6 worm cellular contexts compared by ENCODE assay signal in genomic region chrIII:3764043-3764442, ce11.
TF ChIP-seq lines count a peak whose summit lies in the region.

No protein-coding gene starts in this region.

TF ChIP-seq in whole organism, L1 larva, 84 proteins besides CTCF, POLR2A, EP300 and RAD21:
- TF ChIP-seq lin-35 (GFP tag; optimal IDR thresholded peaks at IDR 0.05; lab: Kevin White, UChicago) (peak in 1 of 2 experiments; percentile 27), xbp-1 (tag; optimal IDR thresholded peaks at IDR 0.05; lab: Kevin White, UChicago) (no peak), nhr-71 (tag; optimal IDR thresholded peaks at IDR 0.05; lab: Kevin White, UChicago) (no peak), lin-15B (tag; optimal IDR thresholded peaks at IDR 0.05; lab: Kevin White, UChicago) (no peak), elt-2 (tag; optimal IDR thresholded peaks at IDR 0.05; lab: Kevin White, UChicago) (peak; percentile 24), efl-1 (optimal IDR thresholded peaks at IDR 0.05; lab: Kevin White, UChicago) (no peak), efl-1 (GFP tag; optimal IDR thresholded peaks at IDR 0.05 in 1 of 2; lab: Kevin White, UChicago) (peak in 1 of 2 experiments; percentile 67)

TF ChIP-seq in whole organism, L2 larva, 48 proteins besides CTCF, POLR2A, EP300 and RAD21:
- TF ChIP-seq fos-1 (tag; optimal IDR thresholded peaks at IDR 0.05; lab: Kevin White, UChicago) = peak; percentile 87
- no peak for TF ChIP-seq ceh-16 (tag; optimal IDR thresholded peaks at IDR 0.05; lab: Kevin White, UChicago)

TF ChIP-seq in whole organism, L3 larva, 47 proteins besides CTCF, POLR2A, EP300 and RAD21:
- TF ChIP-seq pqm-1 (tag; optimal IDR thresholded peaks at IDR 0.05; lab: Kevin White, UChicago) (peak; percentile 66), sea-2 (GFP tag; optimal IDR thresholded peaks at IDR 0.05; lab: Kevin White, UChicago) (no peak), R02D3.7 (tag; optimal IDR thresholded peaks at IDR 0.05; lab: Kevin White, UChicago) (no peak), elt-2 (tag; optimal IDR thresholded peaks at IDR 0.05; lab: Kevin White, UChicago) (peak; percentile 66)

TF ChIP-seq in whole organism, L4 larva, 104 proteins besides CTCF, POLR2A, EP300 and RAD21:
- TF ChIP-seq hlh-30 (tag; optimal IDR thresholded peaks at IDR 0.05; lab: Kevin White, UChicago; ENCODE audit: insufficient read depth) (peak; percentile 11), mxl-3 (GFP tag; optimal IDR thresholded peaks at IDR 0.05; lab: Kevin White, UChicago) (peak; percentile 15), pqm-1 (tag; optimal IDR thresholded peaks at IDR 0.05; lab: Kevin White, UChicago) (peak; percentile 77), hlh-11 (tag; optimal IDR thresholded peaks at IDR 0.05; lab: Kevin White, UChicago) (peak; percentile 72), dmd-6 (GFP tag; IDR thresholded peaks at IDR 0.05; lab: Robert Waterston, UW) (peak; percentile 63), F44E2.7 (GFP tag; IDR thresholded peaks at IDR 0.05; lab: Robert Waterston, UW) (no peak), daf-16 (GFP tag; optimal IDR thresholded peaks at IDR 0.05; lab: Kevin White, UChicago) (no peak), daf-16 (tag; optimal IDR thresholded peaks at IDR 0.05; lab: Kevin White, UChicago) (peak; percentile 9), lin-39 (tag; optimal IDR thresholded peaks at IDR 0.05; lab: Kevin White, UChicago) (no peak), nhr-28 (tag; optimal IDR thresholded peaks at IDR 0.05; lab: Kevin White, UChicago) (peak; percentile 77), nhr-77 (tag; optimal IDR thresholded peaks at IDR 0.05; lab: Kevin White, UChicago) (peak; percentile 43)

TF ChIP-seq in whole organism, late embryonic, 69 proteins besides CTCF, POLR2A, EP300 and RAD21:
- no peak for TF ChIP-seq ceh-31 (tag; optimal IDR thresholded peaks at IDR 0.05; lab: Kevin White, UChicago)
- peak; percentile 26 for TF ChIP-seq elt-2 (tag; optimal IDR thresholded peaks at IDR 0.05; lab: Kevin White, UChicago)

TF ChIP-seq in whole organism, young adult, 124 proteins besides CTCF, POLR2A, EP300 and RAD21:
- peak; percentile 2 for TF ChIP-seq atf-7 (tag; optimal IDR thresholded peaks at IDR 0.05; lab: Kevin White, UChicago)
- TF ChIP-seq nhr-80 (tag; optimal IDR thresholded peaks at IDR 0.05; lab: Kevin White, UChicago) = peak; percentile 91
- TF ChIP-seq hmg-20 (GFP tag; IDR thresholded peaks at IDR 0.05; lab: Robert Waterston, UW) = no peak
- TF ChIP-seq nhr-27 (tag; optimal IDR thresholded peaks at IDR 0.05; lab: Kevin White, UChicago) = no peak
- TF ChIP-seq dox-1 (GFP tag; IDR thresholded peaks at IDR 0.05; lab: Robert Waterston, UW) = peak; percentile 27; the same call in 1 of the 2 replicates
